Worm (Caenorhabditis elegans): ENCODE data around the gene tre-5.
A peak's percentile ranks its signal among the peaks of the same experiment; 100 is the strongest.

ce11 chrII:18787-19186 is 36.3 kb downstream of the tre-5 start:
- TF ChIP-seq him-1 (tag; optimal IDR thresholded peaks at IDR 0.05) (no peak), W03F9.2 (tag; optimal IDR thresholded peaks at IDR 0.05) (peak; percentile 53), dao-5 (tag; optimal IDR thresholded peaks at IDR 0.05) (no peak)

Data from whole organism, L4/young adult.